Worm (Caenorhabditis elegans) whole organism, L4 larva: ENCODE measurements around the gene ttr-17.

Source experiments
- T26A8.4 ChIP-seq: fragments of 200-800 bp; sonication (Bioruptor generic); IDR thresholded peaks from 2 replicates; pipeline ENCODE4 v1.3.6; 2022; ENCODE audit warnings: missing genetic modification characterization, missing compliant biosample characterization
- Y48G9A.11 ChIP-seq: fragments of 200-800 bp; sonication (Bioruptor generic); IDR thresholded peaks from 2 replicates; pipeline ENCODE4 v1.3.6; 2022; ENCODE audit warnings: missing genetic modification reagents, missing genetic modification characterization, missing compliant biosample characterization
- aly-2 ChIP-seq: sonication (generic microtip); optimal IDR thresholded peaks from 2 replicates; lab custom pipeline; 2018; ENCODE audit warnings: missing biosample characterization, missing genetic modification characterization
- ceh-82 ChIP-seq: sonication (generic microtip); optimal IDR thresholded peaks from 2 replicates; lab custom pipeline; 2017; ENCODE audit warnings: missing biosample characterization, missing genetic modification characterization
- hmg-1.1 ChIP-seq: fragments of 200-800 bp; sonication (Bioruptor generic); IDR thresholded peaks from 2 replicates; pipeline ENCODE4 v1.3.6; 2022; ENCODE audit warnings: missing genetic modification reagents, missing genetic modification characterization, missing compliant biosample characterization
- lsy-2 ChIP-seq, 2 experiments: fragments of 150-350 bp in 1 of 2; sonication (generic microtip) in 1 of 2; optimal IDR thresholded peaks; 2 replicates each; lab custom pipeline; 2014 to 2017; ENCODE audit warnings: missing biosample characterization in 2 of 2, missing genetic modification characterization in 2 of 2
- mdt-29 ChIP-seq: fragments of 200-800 bp; sonication (Bioruptor generic); IDR thresholded peaks from 2 replicates; pipeline ENCODE4 v1.3.6; 2022; ENCODE audit warnings: missing genetic modification reagents, missing genetic modification characterization, missing compliant biosample characterization
- nhr-76 ChIP-seq: fragments of 150-350 bp; optimal IDR thresholded peaks from 2 replicates; lab custom pipeline; 2014; ENCODE audit warnings: missing biosample characterization, missing genetic modification characterization
- rbr-2 ChIP-seq: sonication (generic microtip); optimal IDR thresholded peaks from 2 replicates; lab custom pipeline; 2016; ENCODE audit warnings: missing genotype, missing genetic modification characterization, missing compliant biosample characterization
- unc-130 ChIP-seq: sonication (generic microtip); optimal IDR thresholded peaks from 2 replicates; lab custom pipeline; 2016; ENCODE audit warnings: missing genetic modification reagents, missing genetic modification characterization, missing compliant biosample characterization
- unc-62 ChIP-seq, 3 experiments: fragments of 150-350 bp in 1 of 3; sonication (generic microtip); optimal IDR thresholded peaks in 2 of 3; peaks in 1 of 3; 1 replicate in 1 of 3; 2 replicates in 2 of 3; lab custom pipeline; 2014 to 2017; ENCODE audit warnings: missing biosample characterization in 3 of 3, missing genetic modification characterization in 3 of 3, missing genetic modification reagents in 3 of 3, missing genotype in 1 of 3
- zfp-3 ChIP-seq: fragments of 200-800 bp; sonication (Bioruptor generic); conservative IDR thresholded peaks from 2 replicates; pipeline ENCODE4 v1.3.6; 2022; ENCODE audit warnings: missing genetic modification reagents, missing genetic modification characterization, missing compliant biosample characterization
- ztf-11 ChIP-seq: fragments of 150-350 bp; optimal IDR thresholded peaks from 2 replicates; lab custom pipeline; 2014; ENCODE audit warnings: missing biosample characterization, missing genetic modification characterization

ce11 chrIV:11031640-11032039 is 35.2 kb downstream of the ttr-17 start:
- TF ChIP-seq aly-2 (tag; lab: Kevin White, UChicago), result no peak
- no peak for TF ChIP-seq ztf-11 (tag; lab: Kevin White, UChicago)
- no peak for TF ChIP-seq unc-62 (GFP tag; optimal IDR thresholded peaks at IDR 0.05 in 1 of 2; lab: Kevin White, UChicago)
- TF ChIP-seq unc-62 (tag; optimal IDR thresholded peaks at IDR 0.05; lab: Kevin White, UChicago), result no peak
- no peak for TF ChIP-seq rbr-2 (tag; lab: Kevin White, UChicago)
- no peak for TF ChIP-seq Y48G9A.11 (GFP tag; lab: Robert Waterston, UW)
- TF ChIP-seq mdt-29 (GFP tag; lab: Robert Waterston, UW), result no peak
- TF ChIP-seq lsy-2 (tag; optimal IDR thresholded peaks at IDR 0.05; lab: Kevin White, UChicago), result no peak
- no peak for TF ChIP-seq zfp-3 (GFP tag; lab: Robert Waterston, UW)
- TF ChIP-seq unc-130 (GFP tag; lab: Kevin White, UChicago), result no peak
- TF ChIP-seq ceh-82 (tag; lab: Kevin White, UChicago), result no peak
- TF ChIP-seq hmg-1.1, result no peak
- no peak for TF ChIP-seq T26A8.4 (GFP tag; lab: Robert Waterston, UW)
- no peak for TF ChIP-seq nhr-76
